Fruit fly (Drosophila melanogaster) whole organism, prepupa: ENCODE data around the gene CG14971.
A peak's percentile ranks its signal among the peaks of the same experiment; 100 is the strongest.

Experiments
- CG6792 ChIP-seq: fragments of 200-800 bp; sonication (Bioruptor generic); optimal IDR thresholded peaks from 3 replicates; lab custom pipeline; 2016; ENCODE audit warnings: missing biosample characterization, missing genetic modification characterization
- CG6854 ChIP-seq: fragments of 200-800 bp; sonication (Bioruptor generic); optimal IDR thresholded peaks from 2 replicates; lab custom pipeline; 2017; ENCODE audit warnings: missing biosample characterization, mild to moderate bottlenecking, missing genetic modification characterization
- Lpt ChIP-seq: fragments of 200-800 bp; sonication (Bioruptor generic); optimal IDR thresholded peaks from 3 replicates; lab custom pipeline; 2016; ENCODE audit warnings: missing biosample characterization, missing genetic modification characterization
- Sox102F ChIP-seq: fragments of 200-800 bp; sonication (Bioruptor generic); optimal IDR thresholded peaks from 2 replicates; lab custom pipeline; 2016; ENCODE audit warnings: missing biosample characterization, mild to moderate bottlenecking, missing genetic modification characterization
- dsx ChIP-seq: fragments of 200-800 bp; optimal IDR thresholded peaks from 3 replicates; lab custom pipeline; 2019; ENCODE audit warnings: missing biosample characterization, mild to moderate bottlenecking, missing genetic modification characterization, moderate library complexity; ENCODE audit not compliant: poor library complexity, severe bottlenecking
- net ChIP-seq: fragments of 200-800 bp; sonication (Bioruptor generic); optimal IDR thresholded peaks from 3 replicates; lab custom pipeline; 2016; ENCODE audit warnings: missing biosample characterization, missing genetic modification characterization

DNA sequence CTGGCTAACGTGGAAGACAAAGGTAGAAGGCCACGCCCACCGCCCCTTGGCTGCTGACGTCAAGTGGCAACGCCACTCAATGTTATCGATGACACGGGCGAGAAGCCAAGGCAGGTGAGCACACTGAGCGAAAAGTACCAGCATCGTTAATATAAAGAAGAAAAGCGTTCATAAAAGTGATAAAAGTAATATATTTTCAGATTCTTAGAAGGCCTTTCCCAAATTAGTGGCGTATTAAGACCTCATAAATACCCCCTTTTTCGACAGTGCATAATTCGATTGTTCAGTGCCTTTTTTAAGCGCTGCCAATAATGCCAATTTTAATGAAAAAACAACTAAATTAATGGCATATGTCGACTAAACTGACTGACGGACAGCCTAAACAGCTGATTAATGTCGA lies 21.4 kb downstream of the CG14971 start:
- TF ChIP-seq CG6854, result no peak
- no peak for TF ChIP-seq Lpt
- no peak for TF ChIP-seq dsx
- TF ChIP-seq Sox102F, result peak; percentile 58
- peak; percentile 13 for TF ChIP-seq CG6792 (GFP tag; lab: Kevin White, UChicago)
- no peak for TF ChIP-seq net (GFP tag; lab: Kevin White, UChicago)
